Worm (Caenorhabditis elegans) whole organism, L3 larva: Measurements from ENCODE around the gene C33A12.19.
A peak's percentile ranks its signal among the peaks of the same experiment; 100 is the strongest.

Source experiments
- ZK546.5 ChIP-seq: sonication (generic microtip); optimal IDR thresholded peaks from 2 replicates; lab custom pipeline; 2017; ENCODE audit warnings: missing biosample characterization, missing genetic modification characterization
- aly-2 ChIP-seq: fragments of 150-350 bp; optimal IDR thresholded peaks from 2 replicates; lab custom pipeline; 2014; ENCODE audit warnings: missing biosample characterization, missing genetic modification characterization
- ceh-28 ChIP-seq: fragments of 150-350 bp; optimal IDR thresholded peaks from 2 replicates; lab custom pipeline; 2014; ENCODE audit warnings: missing biosample characterization, missing genetic modification reagents, missing genetic modification characterization
- ceh-82 ChIP-seq: fragments of 150-350 bp; optimal IDR thresholded peaks from 2 replicates; lab custom pipeline; 2014; ENCODE audit warnings: missing biosample characterization, missing genetic modification characterization
- daf-12 ChIP-seq: fragments of 150-350 bp; optimal IDR thresholded peaks from 2 replicates; lab custom pipeline; 2014; ENCODE audit warnings: missing biosample characterization, missing genetic modification reagents, missing genetic modification characterization
- egl-27 ChIP-seq: sonication (generic microtip); optimal IDR thresholded peaks from 4 replicates; lab custom pipeline; 2017; ENCODE audit warnings: missing biosample characterization, missing genetic modification reagents, missing genetic modification characterization
- egl-5 ChIP-seq: fragments of 150-350 bp; optimal IDR thresholded peaks from 2 replicates; lab custom pipeline; 2017; ENCODE audit warnings: missing biosample characterization, missing genetic modification reagents, missing genetic modification characterization, inconsistent platforms
- elt-1 ChIP-seq: fragments of 150-350 bp; optimal IDR thresholded peaks from 2 replicates; lab custom pipeline; 2014; ENCODE audit warnings: missing biosample characterization, missing genetic modification characterization
- elt-2 ChIP-seq: sonication (generic microtip); optimal IDR thresholded peaks from 2 replicates; lab custom pipeline; 2016; ENCODE audit warnings: missing genetic modification reagents, mild to moderate bottlenecking, missing genetic modification characterization, missing compliant biosample characterization
- elt-3 ChIP-seq, 3 experiments: fragments of 150-350 bp in 1 of 3; sonication (generic microtip) in 2 of 3; optimal IDR thresholded peaks; 2 replicates in 2 of 3; 4 replicates in 1 of 3; lab custom pipeline; 2014 to 2017; ENCODE audit warnings: missing biosample characterization in 3 of 3, missing genetic modification characterization in 3 of 3
- eor-1 ChIP-seq, 2 experiments: fragments of 150-350 bp; optimal IDR thresholded peaks; 2 replicates each; lab custom pipeline; 2014 to 2018; ENCODE audit warnings: missing biosample characterization in 2 of 2, missing genetic modification characterization in 2 of 2
- fkh-10 ChIP-seq: sonication (generic microtip); optimal IDR thresholded peaks from 2 replicates; lab custom pipeline; 2017; ENCODE audit warnings: missing biosample characterization, missing genetic modification reagents, missing genetic modification characterization
- fkh-2 ChIP-seq: fragments of 150-350 bp; optimal IDR thresholded peaks from 2 replicates; lab custom pipeline; 2014; ENCODE audit warnings: missing biosample characterization, missing genetic modification reagents, missing genetic modification characterization
- hmg-11 ChIP-seq: sonication (generic microtip); optimal IDR thresholded peaks from 2 replicates; lab custom pipeline; 2016; ENCODE audit warnings: missing genetic modification characterization, missing compliant biosample characterization
- lin-15B ChIP-seq: fragments of 150-350 bp; optimal IDR thresholded peaks from 2 replicates; lab custom pipeline; 2014; ENCODE audit warnings: missing biosample characterization, missing genetic modification characterization
- lin-39 ChIP-seq: fragments of 150-350 bp; optimal IDR thresholded peaks from 2 replicates; lab custom pipeline; 2018; ENCODE audit warnings: missing biosample characterization, missing genetic modification reagents, missing genetic modification characterization
- lsy-12 ChIP-seq: sonication (generic microtip); optimal IDR thresholded peaks from 2 replicates; lab custom pipeline; 2016; ENCODE audit warnings: mild to moderate bottlenecking, missing genetic modification characterization, missing compliant biosample characterization
- mml-1 ChIP-seq: fragments of 150-350 bp; sonication (generic microtip); optimal IDR thresholded peaks from 3 replicates; lab custom pipeline; 2014; ENCODE audit warnings: missing biosample characterization, missing genetic modification characterization
- nfya-1 ChIP-seq: sonication (generic microtip); optimal IDR thresholded peaks from 2 replicates; lab custom pipeline; 2017; ENCODE audit warnings: missing genetic modification characterization, mild to moderate bottlenecking, missing compliant biosample characterization, antibody characterized with exemption, moderate library complexity; ENCODE audit not compliant: insufficient read depth
- nhr-11 ChIP-seq: fragments of 150-350 bp; optimal IDR thresholded peaks from 2 replicates; lab custom pipeline; 2014; ENCODE audit warnings: missing biosample characterization, missing genetic modification characterization
- nhr-12 ChIP-seq: fragments of 150-350 bp; optimal IDR thresholded peaks from 2 replicates; lab custom pipeline; 2014; ENCODE audit warnings: missing biosample characterization, missing genetic modification characterization
- nhr-23 ChIP-seq: fragments of 150-350 bp; optimal IDR thresholded peaks from 2 replicates; lab custom pipeline; 2014; ENCODE audit warnings: missing biosample characterization, missing genetic modification reagents, missing genetic modification characterization
- nhr-237 ChIP-seq: fragments of 150-350 bp; optimal IDR thresholded peaks from 2 replicates; lab custom pipeline; 2014; ENCODE audit warnings: missing biosample characterization, missing genetic modification characterization
- nhr-25 ChIP-seq: sonication (generic microtip); optimal IDR thresholded peaks from 2 replicates; lab custom pipeline; 2017; ENCODE audit warnings: missing biosample characterization, missing genetic modification characterization
- nhr-28 ChIP-seq: fragments of 150-350 bp; optimal IDR thresholded peaks from 2 replicates; lab custom pipeline; 2014; ENCODE audit warnings: missing biosample characterization, missing genetic modification characterization
- nhr-43 ChIP-seq: sonication (generic microtip); optimal IDR thresholded peaks from 2 replicates; lab custom pipeline; 2016; ENCODE audit warnings: mild to moderate bottlenecking, missing genetic modification characterization, missing compliant biosample characterization; ENCODE audit not compliant: poor library complexity, severe bottlenecking
- nhr-67 ChIP-seq: fragments of 150-350 bp; optimal IDR thresholded peaks from 2 replicates; lab custom pipeline; 2014; ENCODE audit warnings: missing biosample characterization, missing genetic modification characterization
- nhr-76 ChIP-seq: fragments of 150-350 bp; sonication (generic microtip); optimal IDR thresholded peaks from 5 replicates; lab custom pipeline; 2014; ENCODE audit warnings: missing biosample characterization, missing genetic modification characterization
- nhr-77 ChIP-seq: fragments of 150-350 bp; optimal IDR thresholded peaks from 2 replicates; lab custom pipeline; 2014; ENCODE audit warnings: missing biosample characterization, missing genetic modification characterization
- pha-4 ChIP-seq: fragments of 150-350 bp; optimal IDR thresholded peaks from 2 replicates; lab custom pipeline; 2014; ENCODE audit warnings: missing biosample characterization, missing genetic modification reagents, missing genetic modification characterization
- pqm-1 ChIP-seq: fragments of 150-350 bp; optimal IDR thresholded peaks from 2 replicates; lab custom pipeline; 2017; ENCODE audit warnings: missing biosample characterization, missing genetic modification characterization, inconsistent platforms
- sea-2 ChIP-seq: fragments of 150-350 bp; sonication (generic microtip); optimal IDR thresholded peaks from 4 replicates; lab custom pipeline; 2014; ENCODE audit warnings: missing biosample characterization, missing genetic modification reagents, missing genetic modification characterization
- snpc-4 ChIP-seq: fragments of 150-350 bp; optimal IDR thresholded peaks from 2 replicates; lab custom pipeline; 2014; ENCODE audit warnings: missing biosample characterization, missing genetic modification characterization
- unc-39 ChIP-seq: sonication (generic microtip); optimal IDR thresholded peaks from 4 replicates; lab custom pipeline; 2017; ENCODE audit warnings: missing biosample characterization, missing genetic modification characterization
- unc-62 ChIP-seq: fragments of 150-350 bp; sonication (generic microtip); optimal IDR thresholded peaks from 4 replicates; lab custom pipeline; 2014; ENCODE audit warnings: missing biosample characterization, missing genetic modification reagents, missing genetic modification characterization
- zag-1 ChIP-seq: fragments of 150-350 bp; optimal IDR thresholded peaks from 2 replicates; lab custom pipeline; 2014; ENCODE audit warnings: missing biosample characterization, missing genetic modification characterization
- ztf-4 ChIP-seq: fragments of 150-350 bp; optimal IDR thresholded peaks from 2 replicates; lab custom pipeline; 2014; ENCODE audit warnings: missing biosample characterization, missing genetic modification characterization

The C33A12.19 gene

DNA sequence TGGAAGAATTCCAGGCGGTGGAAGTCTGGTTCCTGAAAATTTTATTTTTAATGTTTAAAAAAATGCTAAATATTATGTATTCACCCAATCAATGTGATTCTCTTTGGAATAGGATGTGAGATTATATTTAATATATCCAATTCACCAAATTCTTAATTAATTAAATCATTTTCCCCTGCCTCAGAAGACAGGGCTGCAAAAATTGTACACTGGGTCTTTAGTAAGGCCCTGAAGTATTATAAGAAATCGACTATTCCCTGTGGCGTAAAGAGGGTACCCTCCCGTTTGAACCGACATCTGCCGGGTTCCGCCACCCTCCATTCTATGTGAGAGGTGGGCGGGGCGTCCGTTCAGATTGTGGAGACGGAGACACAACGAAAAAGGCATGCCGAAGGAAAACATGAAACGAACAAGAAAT is 5.6 kb upstream of the C33A12.19 start (continued):
- TF ChIP-seq nhr-76 (tag; lab: Kevin White, UChicago) (peak; percentile 55), nfya-1 (tag; lab: Kevin White, UChicago) (peak; percentile 90), elt-1 (tag; lab: Kevin White, UChicago) (no peak), egl-27 (tag; lab: Kevin White, UChicago) (no peak), fkh-10 (GFP tag; lab: Kevin White, UChicago) (peak; percentile 32), nhr-11 (tag; lab: Kevin White, UChicago) (no peak), nhr-67 (tag; lab: Kevin White, UChicago) (no peak), ceh-28 (tag; lab: Kevin White, UChicago) (peak; percentile 59), egl-5 (tag; lab: Kevin White, UChicago) (peak; percentile 59), elt-3 (tag; optimal IDR thresholded peaks at IDR 0.05; lab: Kevin White, UChicago) (no peak), eor-1 (tag; optimal IDR thresholded peaks at IDR 0.05; lab: Kevin White, UChicago) (no peak), fkh-2 (tag; lab: Kevin White, UChicago) (no peak), snpc-4 (tag; lab: Kevin White, UChicago) (peak; percentile 99), lin-39 (peak; percentile 37), nhr-28 (tag; lab: Kevin White, UChicago) (peak; percentile 59), nhr-77 (tag; lab: Kevin White, UChicago) (no peak), nhr-25 (tag; lab: Kevin White, UChicago) (peak; percentile 92), hmg-11 (peak; percentile 88), aly-2 (tag; lab: Kevin White, UChicago) (no peak), zag-1 (tag; lab: Kevin White, UChicago) (peak; percentile 51)

DNA sequence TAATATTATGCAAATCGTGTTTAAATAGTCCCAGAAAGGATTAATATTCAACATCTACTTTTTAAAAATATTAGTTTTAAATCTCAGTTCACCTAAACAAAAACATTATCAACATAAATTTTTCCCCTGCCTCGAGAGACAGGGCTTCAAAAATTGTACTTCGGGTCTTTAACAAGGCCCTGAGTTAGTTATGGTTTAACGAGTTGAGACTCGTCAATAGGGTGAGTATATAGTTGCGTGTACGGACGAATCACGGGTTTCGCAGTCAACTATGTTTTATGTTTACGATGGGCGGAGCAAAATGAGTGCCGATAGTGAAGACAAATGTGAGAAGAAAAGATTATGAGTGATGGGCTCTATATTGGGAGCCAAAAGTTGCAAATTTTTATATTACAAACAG is 5.2 kb upstream of the C33A12.19 start:
- TF ChIP-seq unc-62 (no peak), egl-27 (tag; lab: Kevin White, UChicago) (no peak), elt-2 (tag; lab: Kevin White, UChicago) (peak; percentile 43), mml-1 (tag; lab: Kevin White, UChicago) (no peak), sea-2 (GFP tag; lab: Kevin White, UChicago) (no peak), daf-12 (tag; lab: Kevin White, UChicago) (no peak), ztf-4 (tag; lab: Kevin White, UChicago) (no peak), nhr-28 (tag; lab: Kevin White, UChicago) (no peak), pha-4 (tag; lab: Kevin White, UChicago) (peak; percentile 23), lin-15B (tag; lab: Kevin White, UChicago) (no peak), nhr-11 (tag; lab: Kevin White, UChicago) (no peak), lsy-12 (no peak), nhr-43 (tag; lab: Kevin White, UChicago) (no peak), eor-1 (tag; optimal IDR thresholded peaks at IDR 0.05; lab: Kevin White, UChicago) (no peak), nhr-237 (tag; lab: Kevin White, UChicago) (no peak), unc-39 (tag; lab: Kevin White, UChicago) (no peak), nhr-77 (tag; lab: Kevin White, UChicago) (no peak), pqm-1 (tag; lab: Kevin White, UChicago) (peak; percentile 40), ZK546.5 (no peak), snpc-4 (tag; lab: Kevin White, UChicago) (peak; percentile 67), zag-1 (tag; lab: Kevin White, UChicago) (no peak), fkh-10 (GFP tag; lab: Kevin White, UChicago) (no peak), ceh-82 (tag; lab: Kevin White, UChicago) (no peak), nhr-12 (tag; lab: Kevin White, UChicago) (no peak), egl-5 (tag; lab: Kevin White, UChicago) (no peak), nhr-23 (tag; lab: Kevin White, UChicago) (no peak)

DNA sequence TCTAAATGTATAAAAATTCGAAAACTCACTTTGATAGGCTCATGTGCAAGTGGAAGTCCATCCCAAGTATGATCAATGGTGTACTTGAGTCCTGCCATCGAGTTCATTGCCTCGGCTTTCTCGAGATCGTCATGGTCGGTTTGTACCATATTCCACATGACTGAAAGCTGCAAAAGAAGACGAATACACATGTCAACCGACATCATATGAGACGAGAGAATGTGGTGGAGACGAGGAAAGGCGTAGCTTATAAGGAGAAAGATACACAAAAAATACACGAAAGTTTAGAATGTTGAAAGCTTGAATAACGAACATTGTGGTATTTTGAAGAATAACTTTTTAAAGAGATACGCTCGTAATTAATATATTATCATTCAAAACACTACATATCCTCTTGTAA is 4.0 kb upstream of the C33A12.19 start, which contains the start of gene C33A12.3:
C33A12.3 (minus strand) TSS at position 167 of the 400 bp plus-strand sequence.
- no peak for TF ChIP-seq zag-1 (tag; lab: Kevin White, UChicago)
- no peak for TF ChIP-seq unc-62
- TF ChIP-seq nhr-76 (tag; lab: Kevin White, UChicago), result no peak
- no peak for TF ChIP-seq nhr-67 (tag; lab: Kevin White, UChicago)
- TF ChIP-seq hmg-11, result no peak
- TF ChIP-seq lin-39, result no peak
- TF ChIP-seq nhr-43 (tag; lab: Kevin White, UChicago), result no peak
